Worm (Caenorhabditis elegans): ENCODE data around the gene ccg-1.

Gene ccg-1

DNA sequence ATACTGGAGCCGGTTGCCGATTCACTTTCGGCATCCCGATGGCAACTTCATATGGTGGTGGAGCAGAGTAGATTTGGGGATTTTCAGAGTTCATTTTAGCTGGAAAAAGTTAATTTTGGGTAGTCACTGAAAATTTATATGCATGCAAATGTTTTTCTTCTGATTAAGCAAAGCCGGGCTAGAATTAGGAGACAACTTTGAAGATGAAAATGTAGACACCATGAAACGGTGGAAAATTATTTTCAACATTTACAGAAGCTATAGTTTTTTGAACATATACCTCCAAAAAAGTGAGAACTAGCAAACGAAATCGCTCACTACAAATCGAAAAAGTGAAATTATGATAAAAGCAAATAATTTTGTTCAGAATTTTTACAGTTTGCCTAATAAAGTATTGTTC, 55.4 kb downstream of the ccg-1 start, which contains the start of gene Y40H7A.11:
Gene Y40H7A.11 (minus strand): TSS at position 101 of the 400 bp plus-strand sequence.
- TF ChIP-seq zag-1 (tag; optimal IDR thresholded peaks at IDR 0.05) (no peak), lin-15B (tag; optimal IDR thresholded peaks at IDR 0.05) (no peak), ztf-4 (tag; optimal IDR thresholded peaks at IDR 0.05) (no peak), aly-2 (tag; optimal IDR thresholded peaks at IDR 0.05) (no peak), nhr-11 (tag; optimal IDR thresholded peaks at IDR 0.05) (no peak), nhr-23 (tag; optimal IDR thresholded peaks at IDR 0.05) (no peak), nfya-1 (tag; optimal IDR thresholded peaks at IDR 0.05; ENCODE audit: insufficient read depth) (no peak), pqm-1 (tag; optimal IDR thresholded peaks at IDR 0.05) (no peak), fkh-10 (GFP tag; optimal IDR thresholded peaks at IDR 0.05) (no peak), nhr-43 (tag; optimal IDR thresholded peaks at IDR 0.05; ENCODE audit: poor library complexity, severe bottlenecking) (no peak), snpc-4 (tag; optimal IDR thresholded peaks at IDR 0.05) (no peak), daf-12 (tag; optimal IDR thresholded peaks at IDR 0.05) (no peak)

All from whole organism, L3 larva.